Fruit fly (Drosophila melanogaster) Kc167 (cell line): ENCODE measurements around the gene CG12715.

Experiments
- Sin3A ChIP-seq: fragments of >200 bp; optimal IDR thresholded peaks from 2 replicates; lab custom pipeline; 2018; ENCODE audit warnings: missing external identifiers
- h ChIP-seq: fragments of >200 bp; optimal IDR thresholded peaks from 3 replicates; lab custom pipeline; 2018; ENCODE audit warnings: missing external identifiers
- psq ChIP-seq: fragments of >200 bp; optimal IDR thresholded peaks from 2 replicates; lab custom pipeline; 2017; ENCODE audit warnings: missing external identifiers

DNA sequence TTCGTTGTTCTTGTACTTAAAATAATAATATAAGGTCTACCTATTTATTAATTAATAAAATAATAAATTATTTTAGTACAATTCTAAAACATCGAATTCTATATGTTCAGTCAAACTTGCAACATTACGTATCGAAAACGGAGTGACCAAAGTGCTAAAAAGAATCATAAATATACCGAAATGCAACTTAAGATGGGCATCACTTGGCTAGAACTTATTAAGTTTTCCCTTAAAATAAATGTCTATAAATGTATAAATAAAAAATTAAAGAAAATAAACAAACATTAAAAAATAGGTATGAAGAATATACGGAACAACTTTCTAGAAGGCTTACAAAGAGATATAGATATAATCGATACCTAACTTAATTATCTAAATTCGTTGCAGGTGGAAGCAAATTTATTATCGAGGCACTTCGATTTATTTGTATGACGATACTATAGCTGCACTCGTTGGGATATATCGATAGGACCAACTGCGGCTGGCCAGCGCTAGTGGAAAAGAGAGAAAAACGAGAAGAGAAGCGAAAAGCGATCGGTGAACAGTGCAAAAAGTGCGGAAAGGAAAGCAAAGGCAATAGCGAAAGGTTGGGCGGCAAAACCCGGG is 35.6 kb upstream of the CG12715 start, which contains the start of gene lic:
- TF ChIP-seq psq (lab: Kevin White, UChicago) (no peak), h (lab: Kevin White, UChicago) (no peak), Sin3A (no peak)
